Fruit fly (Drosophila melanogaster) whole organism, adult: ENCODE results near the gene H.

Source experiments
- CG11617 ChIP-seq: fragments of 200-800 bp; sonication (Bioruptor generic); optimal IDR thresholded peaks from 2 replicates; lab custom pipeline; 2017; ENCODE audit warnings: mild to moderate bottlenecking, missing biosample characterization, missing genetic modification reagents, missing genetic modification characterization
- CG12768 ChIP-seq: fragments of 200-800 bp; sonication (Bioruptor generic); optimal IDR thresholded peaks from 2 replicates; lab custom pipeline; 2017; ENCODE audit warnings: missing biosample characterization, missing genetic modification characterization, mild to moderate bottlenecking, moderate library complexity, missing genetic modification reagents
- CG1620 ChIP-seq: fragments of 200-800 bp; sonication (Bioruptor generic); optimal IDR thresholded peaks from 2 replicates; lab custom pipeline; 2016; ENCODE audit warnings: missing biosample characterization, missing genetic modification characterization
- CG7101 ChIP-seq: fragments of 200-800 bp; sonication (Bioruptor generic); optimal IDR thresholded peaks from 2 replicates; lab custom pipeline; 2018; ENCODE audit warnings: missing biosample characterization, mild to moderate bottlenecking, missing genetic modification characterization, moderate library complexity
- Crg-1 ChIP-seq: fragments of 200-800 bp; sonication (Bioruptor generic); optimal IDR thresholded peaks from 2 replicates; lab custom pipeline; 2016; ENCODE audit warnings: missing biosample characterization, missing genetic modification characterization
- bab1 ChIP-seq: fragments of 200-800 bp; sonication (Bioruptor generic); optimal IDR thresholded peaks from 3 replicates; lab custom pipeline; 2019; ENCODE audit warnings: missing biosample characterization, mild to moderate bottlenecking, missing genetic modification characterization, moderate library complexity
- cnc ChIP-seq, 2 experiments: fragments of >200 bp; optimal IDR thresholded peaks; 2 replicates each; lab custom pipeline; 2017
- kay ChIP-seq: fragments of 200-800 bp; sonication (Bioruptor generic); peaks from one replicate; lab custom pipeline; 2016; ENCODE audit warnings: missing biosample characterization, missing genetic modification characterization, borderline replicate concordance
- ovo ChIP-seq: fragments of 200-800 bp; sonication (Bioruptor generic); optimal IDR thresholded peaks from 2 replicates; lab custom pipeline; 2016; ENCODE audit warnings: missing biosample characterization, missing genetic modification characterization
- pad ChIP-seq: fragments of 200-800 bp; sonication (Bioruptor generic); optimal IDR thresholded peaks from 3 replicates; lab custom pipeline; 2017; ENCODE audit warnings: missing biosample characterization, missing genetic modification characterization, mild to moderate bottlenecking, moderate library complexity, missing genetic modification reagents
- tj ChIP-seq: fragments of 200-800 bp; sonication (Bioruptor generic); optimal IDR thresholded peaks from 3 replicates; lab custom pipeline; 2017; ENCODE audit warnings: missing biosample characterization, mild to moderate bottlenecking, missing genetic modification characterization, moderate library complexity
- toe ChIP-seq: fragments of 200-800 bp; sonication (Bioruptor generic); optimal IDR thresholded peaks from 2 replicates; lab custom pipeline; 2016; ENCODE audit warnings: missing biosample characterization, missing genetic modification characterization

dm6 chr3R:20576789-20577188, 44.9 kb upstream of the H start, which contains the start of the genes TFAM and CG5412:
- TF ChIP-seq Crg-1 (GFP tag; lab: Kevin White, UChicago) (no peak), kay (GFP tag; lab: Kevin White, UChicago) (no peak), CG11617 (GFP tag; lab: Kevin White, UChicago) (no peak), bab1 (no peak), ovo (GFP tag; lab: Kevin White, UChicago) (no peak), CG12768 (GFP tag; lab: Kevin White, UChicago) (no peak), cnc (optimal IDR thresholded peaks at IDR 0.05; lab: Kevin White, UChicago) (no peak), CG1620 (GFP tag; lab: Kevin White, UChicago) (peak; percentile 15), tj (GFP tag; lab: Kevin White, UChicago) (no peak), CG7101 (tag; lab: Kevin White, UChicago) (no peak), toe (GFP tag; lab: Kevin White, UChicago) (no peak), pad (no peak)
